Fruit fly (Drosophila melanogaster) whole organism, pupa: ENCODE data around the gene AANATL7.

Experiments used
- CG10348 ChIP-seq: fragments of 200-800 bp; sonication (Bioruptor generic); IDR thresholded peaks from 2 replicates; pipeline ENCODE4 v1.3.6; 2022; ENCODE audit warnings: missing biosample characterization, missing genetic modification characterization
- CG12605 ChIP-seq: fragments of 200-800 bp; sonication (Bioruptor generic); IDR thresholded peaks from 2 replicates; pipeline ENCODE4 v1.3.6; 2022; ENCODE audit warnings: missing biosample characterization, missing genetic modification characterization
- CG13204 ChIP-seq: fragments of 200-800 bp; sonication (Bioruptor generic); optimal IDR thresholded peaks from 2 replicates; lab custom pipeline; 2018; ENCODE audit warnings: missing biosample characterization, mild to moderate bottlenecking, missing genetic modification characterization, moderate library complexity
- CG14655 ChIP-seq: fragments of 200-800 bp; sonication (Bioruptor generic); optimal IDR thresholded peaks from 3 replicates; lab custom pipeline; 2017; ENCODE audit warnings: mild to moderate bottlenecking, missing biosample characterization, missing genetic modification reagents, missing genetic modification characterization
- CG15710 ChIP-seq: fragments of 200-800 bp; sonication (Bioruptor generic); optimal IDR thresholded peaks from 2 replicates; lab custom pipeline; 2018; ENCODE audit warnings: missing biosample characterization, mild to moderate bottlenecking, missing genetic modification characterization, moderate library complexity
- CG17806 ChIP-seq: fragments of 200-800 bp; sonication (Bioruptor generic); optimal IDR thresholded peaks from 2 replicates; lab custom pipeline; 2018; ENCODE audit warnings: missing biosample characterization, mild to moderate bottlenecking, missing genetic modification characterization, moderate library complexity
- CG32121 ChIP-seq: fragments of 200-800 bp; sonication (Bioruptor generic); IDR thresholded peaks from 2 replicates; pipeline ENCODE4 v1.3.6; 2022; ENCODE audit warnings: missing biosample characterization, missing genetic modification characterization
- CG34367 ChIP-seq: fragments of 200-800 bp; sonication (Bioruptor generic); optimal IDR thresholded peaks from 2 replicates; lab custom pipeline; 2018; ENCODE audit warnings: missing biosample characterization, mild to moderate bottlenecking, missing genetic modification characterization
- CG4496 ChIP-seq: fragments of 200-800 bp; sonication (Bioruptor generic); IDR thresholded peaks from 3 replicates; pipeline ENCODE4 v1.3.6; 2022; ENCODE audit warnings: missing biosample characterization, missing genetic modification characterization
- CG8159 ChIP-seq: fragments of 200-800 bp; sonication (Bioruptor generic); optimal IDR thresholded peaks from 3 replicates; lab custom pipeline; 2018; ENCODE audit warnings: missing biosample characterization, mild to moderate bottlenecking, missing genetic modification characterization, moderate library complexity
- CG8301 ChIP-seq: fragments of 200-800 bp; sonication (Bioruptor generic); optimal IDR thresholded peaks from 2 replicates; lab custom pipeline; 2018; ENCODE audit warnings: missing biosample characterization, mild to moderate bottlenecking, missing genetic modification characterization
- CG9948 ChIP-seq: fragments of 200-800 bp; sonication (Bioruptor generic); optimal IDR thresholded peaks from 2 replicates; lab custom pipeline; 2018; ENCODE audit warnings: missing biosample characterization, mild to moderate bottlenecking, missing genetic modification characterization, moderate library complexity
- D1 ChIP-seq: fragments of 200-800 bp; sonication (Bioruptor generic); optimal IDR thresholded peaks from 2 replicates; lab custom pipeline; 2018; ENCODE audit warnings: missing biosample characterization, mild to moderate bottlenecking, missing genetic modification characterization, moderate library complexity
- EcR ChIP-seq: fragments of 200-800 bp; sonication (Bioruptor generic); optimal IDR thresholded peaks from 3 replicates; lab custom pipeline; 2019; ENCODE audit warnings: missing biosample characterization, missing genetic modification characterization, mild to moderate bottlenecking, moderate library complexity, missing genetic modification reagents
- Ets98B ChIP-seq: fragments of 200-800 bp; sonication (Bioruptor generic); IDR thresholded peaks from 2 replicates; pipeline ENCODE4 v1.3.6; 2022; ENCODE audit warnings: missing biosample characterization, missing genetic modification characterization
- Pif1A ChIP-seq: fragments of 200-800 bp; sonication (Bioruptor generic); optimal IDR thresholded peaks from 3 replicates; lab custom pipeline; 2016; ENCODE audit warnings: missing biosample characterization, missing genetic modification characterization
- Pif1B ChIP-seq: fragments of 200-800 bp; sonication (Bioruptor generic); optimal IDR thresholded peaks from 3 replicates; lab custom pipeline; 2016; ENCODE audit warnings: missing biosample characterization, missing genetic modification characterization
- Snoo ChIP-seq: fragments of 200-800 bp; sonication (Bioruptor generic); optimal IDR thresholded peaks from 3 replicates; lab custom pipeline; 2017; ENCODE audit warnings: missing biosample characterization, mild to moderate bottlenecking, missing genetic modification characterization, inconsistent platforms
- fd96Ca ChIP-seq: fragments of 200-800 bp; sonication (Bioruptor generic); IDR thresholded peaks from 3 replicates; pipeline ENCODE4 v1.3.6; 2022; ENCODE audit warnings: missing biosample characterization, missing genetic modification characterization
- gl ChIP-seq: fragments of 200-800 bp; sonication (Bioruptor generic); optimal IDR thresholded peaks from 2 replicates; lab custom pipeline; 2018; ENCODE audit warnings: missing biosample characterization, mild to moderate bottlenecking, missing genetic modification characterization
- rn ChIP-seq: fragments of 200-800 bp; sonication (Bioruptor generic); IDR thresholded peaks from 2 replicates; pipeline ENCODE4 v1.3.6; 2022; ENCODE audit warnings: missing biosample characterization, missing genetic modification characterization

AANATL7 gene

DNA sequence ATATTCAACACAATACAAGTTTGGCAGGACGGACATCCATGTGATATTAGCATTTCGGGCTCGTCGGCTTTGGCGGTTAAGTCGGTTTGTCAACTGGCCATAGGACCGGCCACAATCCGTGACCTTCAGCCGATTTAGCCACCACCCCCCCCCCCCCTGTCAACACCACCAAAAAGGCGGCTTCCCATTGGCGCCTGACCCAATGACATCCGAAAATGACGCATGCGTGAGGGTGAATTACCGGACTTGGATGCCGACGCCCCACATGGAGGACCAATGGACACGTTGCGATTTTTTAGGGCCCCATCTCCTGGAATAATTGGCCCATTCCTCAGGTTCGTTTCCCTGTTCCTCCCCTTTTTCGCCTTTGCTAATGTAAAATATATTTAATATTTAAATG lies 34.5 kb upstream of the AANATL7 start:
- TF ChIP-seq CG12605 (GFP tag; lab: Robert Waterston, UW) (no peak), CG34367 (tag; lab: Kevin White, UChicago) (no peak), CG17806 (no peak), CG13204 (no peak), gl (tag; lab: Kevin White, UChicago) (no peak), Ets98B (GFP tag; lab: Robert Waterston, UW) (no peak), Snoo (tag; lab: Kevin White, UChicago) (no peak), EcR (GFP tag; lab: Kevin White, UChicago) (no peak), fd96Ca (GFP tag; lab: Robert Waterston, UW) (no peak), CG9948 (tag; lab: Kevin White, UChicago) (no peak), CG10348 (GFP tag; lab: Robert Waterston, UW) (no peak), CG32121 (GFP tag; lab: Robert Waterston, UW) (no peak), Pif1B (GFP tag; lab: Kevin White, UChicago) (no peak), D1 (tag; lab: Kevin White, UChicago) (no peak), CG14655 (GFP tag; lab: Kevin White, UChicago) (no peak)

DNA sequence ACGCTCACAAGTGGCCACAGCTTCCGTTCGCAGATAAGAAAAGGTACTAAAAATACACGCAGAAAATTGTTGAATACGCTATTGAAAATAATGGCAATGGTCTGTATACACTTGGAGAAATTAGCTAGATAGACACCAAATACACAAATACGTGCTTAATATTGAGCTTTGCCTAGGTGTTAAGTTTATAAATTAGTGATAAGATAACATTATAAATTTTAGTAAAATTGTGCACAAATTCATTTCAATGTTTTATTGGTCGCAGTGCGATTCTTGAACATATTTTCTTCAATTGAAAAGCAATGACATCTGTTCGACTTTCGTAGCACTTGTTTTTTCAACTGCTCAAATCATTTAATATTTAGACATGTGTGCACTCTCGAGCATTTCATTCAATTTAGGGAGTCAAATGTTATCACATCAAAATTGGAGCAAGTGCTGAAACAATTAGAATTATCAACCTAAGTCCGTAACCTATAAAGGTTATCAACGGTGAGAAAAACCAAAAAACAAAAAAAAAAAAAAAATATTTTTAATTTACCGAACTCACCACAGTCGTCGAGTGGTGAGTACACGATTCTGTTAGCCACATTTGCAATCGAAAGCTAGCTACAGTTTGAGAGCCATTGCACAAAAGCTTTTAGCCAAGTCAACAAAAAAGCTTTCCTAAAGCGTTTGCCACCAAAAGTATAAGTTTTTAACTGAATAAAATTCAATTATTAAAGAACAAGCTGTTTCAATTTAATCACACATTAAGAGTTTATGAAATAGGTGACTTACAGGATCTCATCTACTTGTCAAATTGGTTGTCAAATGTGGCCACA lies 33.9 kb upstream of the AANATL7 start:
- TF ChIP-seq CG14655 (GFP tag; lab: Kevin White, UChicago) (no peak), CG8159 (no peak), CG32121 (GFP tag; lab: Robert Waterston, UW) (no peak), EcR (GFP tag; lab: Kevin White, UChicago) (no peak), CG9948 (tag; lab: Kevin White, UChicago) (no peak), Pif1A (GFP tag; lab: Kevin White, UChicago) (no peak), CG8301 (tag; lab: Kevin White, UChicago) (no peak), D1 (tag; lab: Kevin White, UChicago) (no peak), CG13204 (no peak), fd96Ca (GFP tag; lab: Robert Waterston, UW) (no peak), CG12605 (GFP tag; lab: Robert Waterston, UW) (no peak)
- TF ChIP-seq, all 21 proteins: peak for 0

DNA sequence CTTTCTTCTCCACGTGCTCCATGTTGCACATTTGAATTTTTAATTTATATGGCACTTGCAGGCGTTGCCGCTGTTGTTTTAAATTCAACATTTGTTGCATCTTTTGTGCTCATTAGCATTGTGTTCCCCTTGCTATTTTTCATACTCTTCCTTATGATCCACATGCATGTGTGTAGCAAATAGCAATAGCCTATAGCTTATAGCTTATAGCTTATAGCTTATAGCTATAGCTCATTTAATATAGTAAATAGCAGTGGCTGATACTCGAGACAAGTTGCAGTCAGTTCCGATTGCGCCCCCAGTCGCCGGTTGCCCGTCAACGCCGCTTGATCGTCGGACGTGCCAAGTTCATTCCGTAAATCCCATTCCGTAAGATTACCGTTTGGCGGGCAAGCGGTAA lies 28.9 kb upstream of the AANATL7 start, which contains the start of gene Pdfr:
Pdfr (plus strand) TSS at position 301 of the 400 bp plus-strand sequence.
- TF ChIP-seq CG34367 (tag; lab: Kevin White, UChicago) (no peak), fd96Ca (GFP tag; lab: Robert Waterston, UW) (no peak), CG10348 (GFP tag; lab: Robert Waterston, UW) (no peak), Snoo (tag; lab: Kevin White, UChicago) (no peak), CG4496 (GFP tag; lab: Robert Waterston, UW) (no peak), EcR (GFP tag; lab: Kevin White, UChicago) (no peak), Pif1B (GFP tag; lab: Kevin White, UChicago) (no peak), CG14655 (GFP tag; lab: Kevin White, UChicago) (no peak), CG13204 (no peak), CG12605 (GFP tag; lab: Robert Waterston, UW) (no peak), CG8301 (tag; lab: Kevin White, UChicago) (no peak), CG9948 (tag; lab: Kevin White, UChicago) (no peak), CG15710 (tag; lab: Kevin White, UChicago) (no peak), CG32121 (GFP tag; lab: Robert Waterston, UW) (no peak), rn (GFP tag; lab: Robert Waterston, UW) (no peak), CG8159 (no peak), Ets98B (GFP tag; lab: Robert Waterston, UW) (no peak), D1 (tag; lab: Kevin White, UChicago) (no peak)

DNA sequence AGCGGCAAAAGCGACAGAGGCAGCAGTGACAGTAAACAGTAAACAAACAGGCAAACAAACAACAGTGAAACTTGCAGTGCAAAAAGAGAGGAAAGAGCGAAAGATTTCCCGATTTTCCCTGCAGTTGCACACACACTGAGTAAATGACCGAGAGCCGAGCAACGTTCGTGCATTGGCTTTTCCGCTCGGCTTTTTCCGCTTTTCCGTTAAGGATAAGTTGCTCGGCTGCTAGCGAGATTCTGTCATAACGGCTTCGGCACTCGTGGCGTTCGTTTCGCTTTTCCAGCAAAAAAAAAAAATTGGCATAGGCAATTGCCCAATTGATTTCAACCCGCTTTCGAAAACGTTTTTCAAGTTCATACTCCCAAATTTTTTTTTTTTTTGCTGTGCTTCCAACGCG lies 26.9 kb upstream of the AANATL7 start:
- TF ChIP-seq CG17806 (no peak), CG8301 (tag; lab: Kevin White, UChicago) (no peak), D1 (tag; lab: Kevin White, UChicago) (no peak), CG10348 (GFP tag; lab: Robert Waterston, UW) (no peak), Pif1B (GFP tag; lab: Kevin White, UChicago) (no peak), Ets98B (GFP tag; lab: Robert Waterston, UW) (no peak), CG9948 (tag; lab: Kevin White, UChicago) (no peak), EcR (GFP tag; lab: Kevin White, UChicago) (no peak), CG32121 (GFP tag; lab: Robert Waterston, UW) (no peak), gl (tag; lab: Kevin White, UChicago) (no peak), Snoo (tag; lab: Kevin White, UChicago) (no peak), rn (GFP tag; lab: Robert Waterston, UW) (no peak), CG13204 (no peak), fd96Ca (GFP tag; lab: Robert Waterston, UW) (no peak), CG14655 (GFP tag; lab: Kevin White, UChicago) (no peak), CG4496 (GFP tag; lab: Robert Waterston, UW) (no peak), Pif1A (GFP tag; lab: Kevin White, UChicago) (no peak), CG15710 (tag; lab: Kevin White, UChicago) (no peak), CG8159 (no peak), CG34367 (tag; lab: Kevin White, UChicago) (no peak)
